Fruit fly (Drosophila melanogaster) whole organism, embryonic: ENCODE data around the gene Nsun5.

Experiments
- CG10209 ChIP-seq: fragments of 200-800 bp; sonication (Bioruptor generic); optimal IDR thresholded peaks from 3 replicates; lab custom pipeline; 2017; ENCODE audit warnings: missing biosample characterization, mild to moderate bottlenecking, missing genetic modification characterization, missing genetic modification reagents
- CG10431 ChIP-seq: fragments of 200-800 bp; sonication (Bioruptor generic); optimal IDR thresholded peaks from 3 replicates; lab custom pipeline; 2018; ENCODE audit warnings: missing biosample characterization, mild to moderate bottlenecking, missing genetic modification characterization
- CG11093 ChIP-seq: fragments of 200-800 bp; sonication (Bioruptor generic); IDR thresholded peaks from 3 replicates; pipeline ENCODE4 v1.3.6; 2022; ENCODE audit warnings: missing biosample characterization, missing genetic modification characterization
- CG11398 ChIP-seq: fragments of 200-800 bp; sonication (Bioruptor generic); optimal IDR thresholded peaks from 2 replicates; lab custom pipeline; 2016; ENCODE audit warnings: missing biosample characterization, missing genetic modification characterization
- CG11560 ChIP-seq: fragments of 200-800 bp; sonication (Bioruptor generic); IDR thresholded peaks from 3 replicates; pipeline ENCODE4 v1.3.6; 2022; ENCODE audit warnings: missing biosample characterization, missing genetic modification characterization
- CG12744 ChIP-seq: fragments of 200-800 bp; sonication (Bioruptor generic); optimal IDR thresholded peaks from 2 replicates; lab custom pipeline; 2016; ENCODE audit warnings: missing biosample characterization, missing genetic modification characterization
- CG13424 ChIP-seq: fragments of 200-800 bp; sonication (Bioruptor generic); optimal IDR thresholded peaks from 2 replicates; lab custom pipeline; 2019; ENCODE audit warnings: missing biosample characterization, mild to moderate bottlenecking, missing genetic modification characterization, moderate library complexity
- CG14965 ChIP-seq: fragments of 200-800 bp; sonication (Bioruptor generic); optimal IDR thresholded peaks from 2 replicates; lab custom pipeline; 2016; ENCODE audit warnings: missing biosample characterization, missing genetic modification characterization, borderline replicate concordance
- CG15011 ChIP-seq: fragments of 200-800 bp; sonication (Bioruptor generic); optimal IDR thresholded peaks from 3 replicates; lab custom pipeline; 2018; ENCODE audit warnings: missing biosample characterization, mild to moderate bottlenecking, missing genetic modification characterization
- CG15073 ChIP-seq: fragments of 200-800 bp; sonication (Bioruptor generic); optimal IDR thresholded peaks from 2 replicates; lab custom pipeline; 2016; ENCODE audit warnings: missing biosample characterization, missing genetic modification characterization
- CG1529 ChIP-seq: fragments of 200-800 bp; sonication (Bioruptor generic); optimal IDR thresholded peaks from 3 replicates; lab custom pipeline; 2018; ENCODE audit warnings: missing biosample characterization, missing genetic modification characterization
- CG1602 ChIP-seq: fragments of 200-800 bp; sonication (Bioruptor generic); optimal IDR thresholded peaks from 3 replicates; lab custom pipeline; 2016; ENCODE audit warnings: missing biosample characterization, missing genetic modification characterization
- CG1603 ChIP-seq: fragments of 200-800 bp; sonication (Bioruptor generic); optimal IDR thresholded peaks from 2 replicates; lab custom pipeline; 2019; ENCODE audit warnings: missing biosample characterization, mild to moderate bottlenecking, missing genetic modification characterization, moderate library complexity
- CG18011 ChIP-seq: fragments of 200-800 bp; sonication (Bioruptor generic); optimal IDR thresholded peaks from 2 replicates; lab custom pipeline; 2017; ENCODE audit warnings: missing biosample characterization, missing genetic modification characterization, mild to moderate bottlenecking, moderate library complexity, missing genotype
- CG33213 ChIP-seq: fragments of 200-800 bp; sonication (Bioruptor generic); optimal IDR thresholded peaks from 3 replicates; lab custom pipeline; 2016; ENCODE audit warnings: missing biosample characterization, missing genetic modification characterization
- CG6254 ChIP-seq: fragments of 200-800 bp; sonication (Bioruptor generic); optimal IDR thresholded peaks from 3 replicates; lab custom pipeline; 2017; ENCODE audit warnings: mild to moderate bottlenecking, missing biosample characterization, missing genetic modification reagents, missing genetic modification characterization
- CG6654 ChIP-seq: fragments of 200-800 bp; sonication (Bioruptor generic); optimal IDR thresholded peaks from 2 replicates; lab custom pipeline; 2017; ENCODE audit warnings: missing biosample characterization, mild to moderate bottlenecking, missing genetic modification characterization
- CG6683 ChIP-seq: fragments of 200-800 bp; sonication (Bioruptor generic); optimal IDR thresholded peaks from 2 replicates; lab custom pipeline; 2017; ENCODE audit warnings: missing biosample characterization, mild to moderate bottlenecking, missing genetic modification characterization, missing genetic modification reagents
- CG6854 ChIP-seq: fragments of 200-800 bp; sonication (Bioruptor generic); optimal IDR thresholded peaks from 3 replicates; lab custom pipeline; 2017; ENCODE audit warnings: missing biosample characterization, mild to moderate bottlenecking, missing genetic modification characterization
- CG9215 ChIP-seq: fragments of 200-800 bp; sonication (Bioruptor generic); IDR thresholded peaks from 2 replicates; pipeline ENCODE4 v1.3.6; 2022; ENCODE audit warnings: missing biosample characterization, missing genetic modification characterization
- Camta ChIP-seq: fragments of 200-800 bp; sonication (Bioruptor generic); optimal IDR thresholded peaks from 2 replicates; lab custom pipeline; 2016; ENCODE audit warnings: missing biosample characterization, missing genetic modification characterization
- D ChIP-seq, 2 experiments: fragments of 200-800 bp in 1 of 2; fragments of >200 bp in 1 of 2; sonication (Bioruptor generic) in 1 of 2; optimal IDR thresholded peaks; 2 replicates in 1 of 2; 3 replicates in 1 of 2; lab custom pipeline; 2017; ENCODE audit warnings: mild to moderate bottlenecking in 1 of 2, missing biosample characterization in 1 of 2, missing genetic modification characterization in 1 of 2, missing genetic modification reagents in 1 of 2
- Dfd ChIP-seq, 2 experiments: fragments of >200 bp; optimal IDR thresholded peaks; 2 replicates each; lab custom pipeline; 2017; ENCODE audit warnings: missing biosample characterization in 2 of 2, missing genetic modification characterization in 2 of 2
- Hand ChIP-seq: fragments of 200-800 bp; sonication (Bioruptor generic); optimal IDR thresholded peaks from 2 replicates; lab custom pipeline; 2017; ENCODE audit warnings: mild to moderate bottlenecking, missing biosample characterization, missing genetic modification reagents, missing genetic modification characterization
- Hmx ChIP-seq: fragments of 200-800 bp; sonication (Bioruptor generic); optimal IDR thresholded peaks from 2 replicates; lab custom pipeline; 2016; ENCODE audit warnings: missing biosample characterization, missing genetic modification characterization
- Hr39 ChIP-seq: fragments of >200 bp; optimal IDR thresholded peaks from 2 replicates; lab custom pipeline; 2017
- Lpt ChIP-seq: fragments of >200 bp; optimal IDR thresholded peaks from 2 replicates; lab custom pipeline; 2018; ENCODE audit warnings: missing biosample characterization, missing genetic modification characterization
- Oaz ChIP-seq: fragments of 200-800 bp; sonication (Bioruptor generic); IDR thresholded peaks from 2 replicates; pipeline ENCODE4 v1.3.6; 2022; ENCODE audit warnings: missing biosample characterization, missing genetic modification characterization
- PHDP ChIP-seq: fragments of 200-800 bp; sonication (Bioruptor generic); optimal IDR thresholded peaks from 3 replicates; lab custom pipeline; 2018; ENCODE audit warnings: missing biosample characterization, mild to moderate bottlenecking, missing genetic modification characterization, moderate library complexity
- Poxn ChIP-seq: fragments of 200-800 bp; sonication (Bioruptor generic); IDR thresholded peaks from 2 replicates; pipeline ENCODE4 v1.3.6; 2022; ENCODE audit warnings: missing biosample characterization, missing genetic modification characterization
- Ravus ChIP-seq: fragments of 200-800 bp; sonication (Bioruptor generic); IDR thresholded peaks from 2 replicates; pipeline ENCODE4 v1.3.6; 2022; ENCODE audit warnings: missing biosample characterization, missing genetic modification characterization
- Six4 ChIP-seq: fragments of 200-800 bp; sonication (Bioruptor generic); optimal IDR thresholded peaks from 2 replicates; lab custom pipeline; 2016; ENCODE audit warnings: missing biosample characterization, missing genetic modification characterization
- Sox102F ChIP-seq: fragments of 200-800 bp; sonication (Bioruptor generic); optimal IDR thresholded peaks from 2 replicates; lab custom pipeline; 2018; ENCODE audit warnings: missing biosample characterization, mild to moderate bottlenecking, missing genetic modification characterization, moderate library complexity
- Sry-δ ChIP-seq: fragments of 200-800 bp; sonication (Bioruptor generic); optimal IDR thresholded peaks from 2 replicates; lab custom pipeline; 2016; ENCODE audit warnings: missing biosample characterization, missing genetic modification characterization
- TFAM ChIP-seq: fragments of 200-800 bp; sonication (Bioruptor generic); optimal IDR thresholded peaks from 2 replicates; lab custom pipeline; 2017; ENCODE audit warnings: missing biosample characterization, missing genetic modification characterization, inconsistent platforms
- bcd ChIP-seq: fragments of 200-800 bp; sonication (Bioruptor generic); optimal IDR thresholded peaks from 2 replicates; lab custom pipeline; 2017; ENCODE audit warnings: missing biosample characterization, mild to moderate bottlenecking, missing genetic modification characterization
- btn ChIP-seq: fragments of 200-800 bp; sonication (Bioruptor generic); optimal IDR thresholded peaks from 2 replicates; lab custom pipeline; 2016; ENCODE audit warnings: missing biosample characterization, missing genetic modification characterization
- caup ChIP-seq: fragments of 200-800 bp; sonication (Bioruptor generic); optimal IDR thresholded peaks from 3 replicates; lab custom pipeline; 2017; ENCODE audit warnings: missing biosample characterization, mild to moderate bottlenecking, missing genetic modification characterization, moderate library complexity; ENCODE audit not compliant: severe bottlenecking
- cwo ChIP-seq: fragments of 200-800 bp; sonication (Bioruptor generic); optimal IDR thresholded peaks from 3 replicates; lab custom pipeline; 2017; ENCODE audit warnings: missing biosample characterization, missing genetic modification characterization, mild to moderate bottlenecking, moderate library complexity, missing genetic modification reagents
- da ChIP-seq: fragments of 200-800 bp; sonication (Bioruptor generic); optimal IDR thresholded peaks from 2 replicates; lab custom pipeline; 2016; ENCODE audit warnings: missing biosample characterization, missing genetic modification characterization
- dimm ChIP-seq: fragments of 200-800 bp; sonication (Bioruptor generic); IDR thresholded peaks from 2 replicates; pipeline ENCODE4 v1.3.6; 2022; ENCODE audit warnings: missing biosample characterization, missing genetic modification characterization
- gce ChIP-seq: fragments of 200-800 bp; sonication (Bioruptor generic); IDR thresholded peaks from 3 replicates; pipeline ENCODE4 v1.3.6; 2022; ENCODE audit warnings: missing biosample characterization, missing genetic modification characterization
- h ChIP-seq: fragments of >200 bp; optimal IDR thresholded peaks from 2 replicates; lab custom pipeline; 2017
- hb ChIP-seq: fragments of 200-800 bp; sonication (Bioruptor generic); IDR thresholded peaks from 3 replicates; pipeline ENCODE4 v1.3.6; 2022; ENCODE audit warnings: missing biosample characterization, missing genetic modification characterization; ENCODE audit not compliant: partially characterized antibody
- ken ChIP-seq: fragments of 200-800 bp; sonication (Bioruptor generic); IDR thresholded peaks from 3 replicates; pipeline ENCODE4 v1.3.6; 2022; ENCODE audit warnings: missing biosample characterization, missing genetic modification characterization
- kni ChIP-seq: fragments of 200-800 bp; sonication (Bioruptor generic); optimal IDR thresholded peaks from 3 replicates; lab custom pipeline; 2017; ENCODE audit warnings: mild to moderate bottlenecking, missing biosample characterization, missing genetic modification reagents, missing genetic modification characterization
- nmo ChIP-seq: fragments of 200-800 bp; sonication (Bioruptor generic); optimal IDR thresholded peaks from 2 replicates; lab custom pipeline; 2018; ENCODE audit warnings: missing biosample characterization, mild to moderate bottlenecking, missing genetic modification characterization, moderate library complexity
- p53 ChIP-seq: fragments of 200-800 bp; sonication (Bioruptor generic); optimal IDR thresholded peaks from 2 replicates; lab custom pipeline; 2016; ENCODE audit warnings: missing biosample characterization, missing genetic modification characterization
- phol ChIP-seq: fragments of 200-800 bp; sonication (Bioruptor generic); optimal IDR thresholded peaks from 3 replicates; lab custom pipeline; 2018; ENCODE audit warnings: missing biosample characterization, mild to moderate bottlenecking, missing genetic modification characterization, moderate library complexity
- sens ChIP-seq: fragments of 200-800 bp; sonication (Bioruptor generic); peaks from one replicate; lab custom pipeline; 2016; ENCODE audit warnings: missing biosample characterization, missing genetic modification characterization
- tll ChIP-seq, 2 experiments: fragments of 200-800 bp in 1 of 2; fragments of >200 bp in 1 of 2; sonication (Bioruptor generic) in 1 of 2; optimal IDR thresholded peaks; 2 replicates each; lab custom pipeline; 2017 to 2019; ENCODE audit warnings: missing biosample characterization in 2 of 2, missing genetic modification characterization in 2 of 2, mild to moderate bottlenecking in 1 of 2, moderate library complexity in 1 of 2

The Nsun5 gene

dm6 chr3R:19211778-19212177 lies 49.7 kb upstream of the Nsun5 start, which contains the start of gene cry (continued):
- TF ChIP-seq Oaz (GFP tag; lab: Robert Waterston, UW): no peak
- TF ChIP-seq CG11560 (tag; lab: Robert Waterston, UW): no peak
- TF ChIP-seq CG1603 (tag; lab: Kevin White, UChicago): peak; percentile 43
- peak; percentile 51 for TF ChIP-seq bcd (GFP tag; lab: Kevin White, UChicago)
- TF ChIP-seq tll (GFP tag; optimal IDR thresholded peaks at IDR 0.05; lab: Kevin White, UChicago): no peak
- TF ChIP-seq phol: peak; percentile 85
- TF ChIP-seq CG10209 (GFP tag; lab: Kevin White, UChicago): peak; percentile 55
- peak; percentile 59 for TF ChIP-seq PHDP (tag; lab: Kevin White, UChicago)
- no peak for TF ChIP-seq p53 (GFP tag; lab: Kevin White, UChicago)
- no peak for TF ChIP-seq CG14965
- TF ChIP-seq Hmx: no peak
- TF ChIP-seq Poxn: no peak
- no peak for TF ChIP-seq Hand (GFP tag; lab: Kevin White, UChicago)
- TF ChIP-seq CG6254 (GFP tag; lab: Kevin White, UChicago): peak; percentile 32
- TF ChIP-seq CG1529: peak; percentile 57
- no peak for TF ChIP-seq dimm (GFP tag; lab: Robert Waterston, UW)
- TF ChIP-seq Dfd (GFP tag; optimal IDR thresholded peaks at IDR 0.05; lab: Kevin White, UChicago): no peak
- no peak for TF ChIP-seq Camta
- TF ChIP-seq CG18011 (GFP tag; lab: Kevin White, UChicago): no peak
- TF ChIP-seq sens: peak; percentile 85
- TF ChIP-seq nmo (GFP tag; lab: Kevin White, UChicago): peak; percentile 84
- no peak for TF ChIP-seq Lpt (GFP tag; lab: Kevin White, UChicago)
- TF ChIP-seq gce (GFP tag; lab: Robert Waterston, UW): no peak
- TF ChIP-seq Ravus (GFP tag; lab: Robert Waterston, UW): no peak
- TF ChIP-seq h (lab: Kevin White, UChicago): no peak
- TF ChIP-seq Sox102F (GFP tag; lab: Kevin White, UChicago): peak; percentile 77
- no peak for TF ChIP-seq caup (GFP tag; lab: Kevin White, UChicago)
- 0 out of 2 replicates have a peak, but pooled peaks have one; percentile 14 for TF ChIP-seq CG9215
- no peak for TF ChIP-seq da (GFP tag; lab: Kevin White, UChicago)
- peak; percentile 4 for TF ChIP-seq cwo (GFP tag; lab: Kevin White, UChicago)
- no peak for TF ChIP-seq CG6683
- TF ChIP-seq CG12744 (GFP tag; lab: Kevin White, UChicago): no peak
- TF ChIP-seq CG15073 (GFP tag; lab: Kevin White, UChicago): no peak
- TF ChIP-seq CG13424: peak; percentile 68
- TF ChIP-seq CG15011 (GFP tag; lab: Kevin White, UChicago): no peak
- no peak for TF ChIP-seq TFAM (GFP tag; lab: Kevin White, UChicago)
- no peak for TF ChIP-seq btn (GFP tag; lab: Kevin White, UChicago)
- TF ChIP-seq CG6654 (GFP tag; lab: Kevin White, UChicago): peak; percentile 31
- no peak for TF ChIP-seq CG6854 (GFP tag; lab: Kevin White, UChicago)
- TF ChIP-seq CG11093 (GFP tag; lab: Robert Waterston, UW): no peak
- no peak for TF ChIP-seq kni
- TF ChIP-seq Six4 (GFP tag; lab: Kevin White, UChicago): peak; percentile 9
- TF ChIP-seq Sry-δ (GFP tag; lab: Kevin White, UChicago): no peak
- TF ChIP-seq hb (GFP tag; lab: Robert Waterston, UW): no peak
- TF ChIP-seq Hr39 (lab: Kevin White, UChicago): no peak
- no peak for TF ChIP-seq D (optimal IDR thresholded peaks at IDR 0.05; lab: Kevin White, UChicago)
- peak; percentile 70 for TF ChIP-seq D (GFP tag; optimal IDR thresholded peaks at IDR 0.05; lab: Kevin White, UChicago)
- TF ChIP-seq CG1602 (GFP tag; lab: Kevin White, UChicago): peak; percentile 63
- no peak for TF ChIP-seq CG11398 (GFP tag; lab: Kevin White, UChicago)
- TF ChIP-seq CG33213 (GFP tag; lab: Kevin White, UChicago): no peak
- peak; percentile 4 for TF ChIP-seq CG10431 (GFP tag; lab: Kevin White, UChicago)
- 0 out of 3 replicates have a peak, but pooled peaks have one; percentile 36 for TF ChIP-seq ken (GFP tag; lab: Robert Waterston, UW)
